Worm (Caenorhabditis elegans) whole organism, late embryonic: ENCODE results near the gene srab-2.

Source experiments
- K09A11.1 ChIP-seq: sonication (generic microtip); optimal IDR thresholded peaks from 2 replicates; lab custom pipeline; 2017; ENCODE audit warnings: antibody characterized with exemption, mild to moderate bottlenecking, missing genetic modification characterization, missing compliant biosample characterization; ENCODE audit not compliant: insufficient read depth
- che-1 ChIP-seq: sonication (generic microtip); optimal IDR thresholded peaks from 2 replicates; lab custom pipeline; 2016; ENCODE audit warnings: mild to moderate bottlenecking, missing genetic modification characterization, missing compliant biosample characterization
- elt-4 ChIP-seq: sonication (generic microtip); optimal IDR thresholded peaks from 2 replicates; lab custom pipeline; 2016; ENCODE audit warnings: missing genetic modification characterization, missing compliant biosample characterization
- fkh-6 ChIP-seq: sonication (generic microtip); optimal IDR thresholded peaks from 2 replicates; lab custom pipeline; 2016; ENCODE audit warnings: missing genetic modification characterization, missing compliant biosample characterization
- hlh-8 ChIP-seq: sonication (generic microtip); optimal IDR thresholded peaks from 2 replicates; lab custom pipeline; 2016; ENCODE audit warnings: missing genotype, missing genetic modification characterization, missing compliant biosample characterization
- mec-3 ChIP-seq: sonication (generic microtip); optimal IDR thresholded peaks from 2 replicates; lab custom pipeline; 2016; ENCODE audit warnings: borderline replicate concordance, missing genetic modification characterization, missing compliant biosample characterization
- pha-4 ChIP-seq: fragments of 150-350 bp; optimal IDR thresholded peaks from 2 replicates; lab custom pipeline; 2018; ENCODE audit warnings: missing biosample characterization, missing genetic modification reagents, missing genetic modification characterization

DNA sequence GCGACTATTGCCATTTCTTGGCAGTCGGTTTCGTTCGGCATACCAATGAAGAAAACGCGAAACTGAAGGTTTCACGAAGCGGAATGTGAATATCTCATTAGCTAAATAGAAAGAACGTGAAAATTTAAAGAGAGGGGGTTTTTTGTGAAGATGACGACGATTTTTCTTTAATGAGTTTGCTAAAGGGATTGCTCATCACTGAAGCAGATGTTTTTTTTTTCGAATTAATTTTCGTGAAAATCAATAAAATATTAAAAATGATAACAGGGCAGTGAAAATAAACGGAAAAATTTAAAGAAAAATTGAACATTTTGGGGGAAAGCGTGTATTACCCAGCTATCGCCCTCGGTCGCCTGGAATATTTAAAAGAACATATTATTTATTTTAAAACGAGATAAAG is 3.0 kb upstream of the srab-2 start, which contains the start of gene srab-3:
- TF ChIP-seq che-1 (tag; lab: Kevin White, UChicago): no peak
- no peak for TF ChIP-seq K09A11.1
- TF ChIP-seq pha-4: no peak
- no peak for TF ChIP-seq fkh-6
- TF ChIP-seq mec-3: no peak
- TF ChIP-seq hlh-8 (tag; lab: Kevin White, UChicago): no peak
- no peak for TF ChIP-seq elt-4 (tag; lab: Kevin White, UChicago)
